Worm (Caenorhabditis elegans): ENCODE data around the gene F12E12.1.
A peak's percentile ranks its signal among the peaks of the same experiment; 100 is the strongest.

F12E12.1 gene

DNA sequence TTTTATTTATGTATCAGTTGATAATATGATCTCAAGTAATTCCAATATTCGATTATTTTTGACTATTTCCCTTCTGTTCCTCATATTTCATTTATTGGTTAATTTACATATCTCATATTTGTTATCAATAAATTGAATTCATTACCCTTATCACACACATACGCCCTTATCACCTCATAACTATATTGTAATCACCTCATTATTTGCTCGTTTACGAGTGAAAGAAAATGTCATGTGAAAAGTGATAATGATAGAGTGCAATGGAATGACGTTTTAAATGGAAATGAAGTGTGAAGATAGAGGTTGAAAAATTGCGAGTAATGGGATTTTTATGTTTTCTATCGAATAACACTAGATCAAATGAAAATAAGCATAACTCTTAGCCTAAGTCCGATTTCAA, 44.9 kb downstream of the F12E12.1 start:
- TF ChIP-seq elt-2 (tag; optimal IDR thresholded peaks at IDR 0.05) (peak; percentile 100), fos-1 (tag; optimal IDR thresholded peaks at IDR 0.05) (peak; percentile 63), egl-27 (tag; optimal IDR thresholded peaks at IDR 0.05) (peak; percentile 46), aly-2 (tag; optimal IDR thresholded peaks at IDR 0.05) (no peak), pqm-1 (tag; optimal IDR thresholded peaks at IDR 0.05) (peak; percentile 100), pha-4 (tag; optimal IDR thresholded peaks at IDR 0.05) (peak; percentile 92), skn-1 (tag; optimal IDR thresholded peaks at IDR 0.05) (peak; percentile 35), eor-1 (tag; optimal IDR thresholded peaks at IDR 0.05) (no peak), jun-1 (tag; optimal IDR thresholded peaks at IDR 0.05) (peak; percentile 96)

DNA sequence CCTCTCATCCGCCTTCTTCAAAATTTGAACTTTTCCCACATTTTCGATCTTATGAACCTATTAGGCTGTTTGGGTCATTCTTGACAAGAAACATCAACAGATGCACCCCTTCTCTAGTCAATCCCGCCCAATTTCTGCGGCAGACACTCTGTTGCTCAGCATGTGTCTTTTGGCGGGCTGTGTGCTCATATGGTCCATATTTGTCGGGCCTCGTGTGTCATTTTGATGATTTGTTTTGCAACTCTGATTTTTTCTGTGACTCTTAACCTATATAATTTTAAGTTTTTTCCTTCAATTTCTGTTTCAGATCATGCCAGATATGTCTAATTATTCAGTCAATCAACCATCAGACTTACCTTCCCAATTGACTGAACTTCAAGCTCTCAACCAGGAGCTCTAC, 45.5 kb downstream of the F12E12.1 start, which contains the start of gene T24E12.13:
T24E12.13 (plus strand) TSS at position 301 of the 400 bp plus-strand sequence.
- TF ChIP-seq hmg-11 (tag; optimal IDR thresholded peaks at IDR 0.05) = no peak

DNA sequence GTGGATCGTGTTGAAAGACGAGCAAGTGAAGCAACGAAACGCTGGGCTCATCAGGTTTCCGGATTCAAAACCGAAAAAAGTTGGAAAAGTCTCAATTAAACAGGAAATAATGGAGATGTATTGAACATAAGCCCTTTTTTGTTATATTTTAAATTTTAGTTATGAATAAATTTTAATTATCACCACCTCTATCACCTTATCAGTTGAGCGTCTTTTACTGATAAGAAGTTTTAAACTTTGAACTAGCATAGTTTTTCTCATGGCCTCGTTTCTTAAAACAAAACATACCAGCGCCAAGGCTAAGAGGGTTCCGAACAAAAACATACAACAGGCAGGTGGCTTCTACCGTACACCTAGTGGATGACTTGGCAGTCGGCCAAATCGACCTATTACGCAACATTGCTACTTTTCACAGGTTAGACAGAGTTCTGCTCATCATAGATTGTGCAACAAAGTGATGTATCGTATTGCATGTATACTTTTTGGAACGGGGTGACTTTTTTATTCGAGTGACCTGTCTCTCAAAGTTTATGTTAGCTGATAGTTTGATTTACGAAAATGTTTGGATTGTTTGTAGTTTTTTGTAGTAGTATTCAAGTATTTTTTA, 46.8 kb downstream of the F12E12.1 start:
- no peak for TF ChIP-seq sea-2 (GFP tag; optimal IDR thresholded peaks at IDR 0.05)
- no peak for TF ChIP-seq nhr-43 (tag; optimal IDR thresholded peaks at IDR 0.05; ENCODE audit: poor library complexity, severe bottlenecking)
- peak; percentile 7 for TF ChIP-seq pqm-1 (tag; optimal IDR thresholded peaks at IDR 0.05)
- TF ChIP-seq elt-2 (tag; optimal IDR thresholded peaks at IDR 0.05) = peak; percentile 58
- TF ChIP-seq nhr-12 (tag; optimal IDR thresholded peaks at IDR 0.05) = no peak
- no peak for TF ChIP-seq jun-1 (tag; optimal IDR thresholded peaks at IDR 0.05)
- no peak for TF ChIP-seq elt-3 (tag; optimal IDR thresholded peaks at IDR 0.05)
- TF ChIP-seq hmg-11 (tag; optimal IDR thresholded peaks at IDR 0.05) = no peak
- TF ChIP-seq lsy-12 (tag; optimal IDR thresholded peaks at IDR 0.05) = no peak
- TF ChIP-seq egl-5 (tag; optimal IDR thresholded peaks at IDR 0.05) = no peak

Measured in whole organism, L3 larva.